Worm (Caenorhabditis elegans) whole organism, midembryonic: ENCODE measurements around the gene C24B9.3.

Source experiments
- T22C8.4 ChIP-seq: fragments of 200-800 bp; sonication (Bioruptor generic); IDR thresholded peaks from 2 replicates; pipeline ENCODE4 v1.3.6; 2022; ENCODE audit warnings: missing genetic modification characterization, missing compliant biosample characterization
- cog-1 ChIP-seq: sonication (generic microtip); optimal IDR thresholded peaks from 2 replicates; lab custom pipeline; 2016; ENCODE audit warnings: missing genetic modification characterization, missing compliant biosample characterization
- flt-1 ChIP-seq: fragments of 200-800 bp; sonication (Bioruptor generic); IDR thresholded peaks from 2 replicates; pipeline ENCODE4 v1.3.6; 2022; ENCODE audit warnings: missing genetic modification characterization, missing compliant biosample characterization
- klf-2 ChIP-seq: fragments of 200-800 bp; sonication (Bioruptor generic); conservative IDR thresholded peaks from 2 replicates; pipeline ENCODE4 v1.3.6; 2022; ENCODE audit warnings: missing genetic modification reagents, missing genetic modification characterization, missing compliant biosample characterization
- med-1 ChIP-seq: sonication (generic microtip); optimal IDR thresholded peaks from 2 replicates; lab custom pipeline; 2017; ENCODE audit warnings: missing genetic modification characterization, mild to moderate bottlenecking, missing compliant biosample characterization, antibody characterized with exemption, missing genetic modification reagents; ENCODE audit not compliant: insufficient read depth
- ref-1 ChIP-seq: fragments of 200-800 bp; sonication (Bioruptor generic); conservative IDR thresholded peaks from 2 replicates; pipeline ENCODE4 v1.3.6; 2022; ENCODE audit warnings: missing genetic modification reagents, missing genetic modification characterization, missing compliant biosample characterization
- tab-1 ChIP-seq: fragments of 200-800 bp; sonication (Bioruptor generic); IDR thresholded peaks from 2 replicates; pipeline ENCODE4 v1.3.6; 2022; ENCODE audit warnings: missing genetic modification characterization, missing compliant biosample characterization
- ztf-23 ChIP-seq: fragments of 200-800 bp; sonication (Bioruptor generic); IDR thresholded peaks from 2 replicates; pipeline ENCODE4 v1.3.6; 2022; ENCODE audit warnings: missing genetic modification reagents, missing genetic modification characterization, missing compliant biosample characterization
- ztf-29 ChIP-seq: fragments of 200-800 bp; sonication (Bioruptor generic); IDR thresholded peaks from 2 replicates; pipeline ENCODE4 v1.3.6; 2022; ENCODE audit warnings: missing genetic modification reagents, missing genetic modification characterization, missing compliant biosample characterization

The C24B9.3 gene

ce11 chrV:2739607-2740006 is 28.2 kb upstream of the C24B9.3 start:
- TF ChIP-seq med-1 (GFP tag; lab: Kevin White, UChicago), result no peak
- TF ChIP-seq flt-1 (GFP tag; lab: Robert Waterston, UW), result 0 out of 2 replicates have a peak, but pooled peaks have one; percentile 14
- TF ChIP-seq cog-1 (tag; lab: Kevin White, UChicago), result no peak
- TF ChIP-seq klf-2 (GFP tag; lab: Robert Waterston, UW), result no peak
- no peak for TF ChIP-seq tab-1 (GFP tag; lab: Robert Waterston, UW)
- TF ChIP-seq ztf-29, result no peak

ce11 chrV:2738174-2738573 is 26.8 kb upstream of the C24B9.3 start, which contains the start of gene srg-56:
Gene srg-56, minus strand, starts transcription at chrV:2738274.
- TF ChIP-seq flt-1 (GFP tag; lab: Robert Waterston, UW) (no peak), ztf-29 (no peak), ztf-23 (GFP tag; lab: Robert Waterston, UW) (no peak), tab-1 (GFP tag; lab: Robert Waterston, UW) (no peak), T22C8.4 (GFP tag; lab: Robert Waterston, UW) (no peak), ref-1 (GFP tag; lab: Robert Waterston, UW) (no peak), med-1 (GFP tag; lab: Kevin White, UChicago) (no peak), cog-1 (tag; lab: Kevin White, UChicago) (no peak), klf-2 (GFP tag; lab: Robert Waterston, UW) (no peak)

DNA sequence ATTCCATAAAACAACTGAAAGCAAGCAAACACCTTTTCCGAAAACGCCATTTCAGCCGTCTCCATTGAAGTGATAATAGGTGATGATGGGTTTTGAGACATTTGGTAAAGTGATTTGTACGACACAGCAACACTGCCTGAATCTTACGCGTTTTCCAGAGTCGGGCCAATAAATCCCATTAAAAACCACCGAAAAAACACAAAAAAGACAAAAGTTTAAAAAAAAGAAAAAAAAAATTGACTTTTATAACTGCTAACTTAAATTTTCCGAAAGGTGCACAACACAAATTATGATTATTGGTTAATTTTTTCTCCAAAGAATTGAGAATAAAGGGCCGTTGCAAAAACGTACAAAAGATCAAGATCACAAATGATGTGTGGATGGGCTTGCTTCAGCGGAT is 23.0 kb upstream of the C24B9.3 start, which contains the start of gene srg-57:
Gene srg-57, minus strand, starts transcription at position 101 of the 400 bp plus-strand sequence.
- TF ChIP-seq med-1 (GFP tag; lab: Kevin White, UChicago) (no peak), klf-2 (GFP tag; lab: Robert Waterston, UW) (no peak), T22C8.4 (GFP tag; lab: Robert Waterston, UW) (no peak), ztf-23 (GFP tag; lab: Robert Waterston, UW) (no peak), flt-1 (GFP tag; lab: Robert Waterston, UW) (no peak), cog-1 (tag; lab: Kevin White, UChicago) (no peak)

DNA sequence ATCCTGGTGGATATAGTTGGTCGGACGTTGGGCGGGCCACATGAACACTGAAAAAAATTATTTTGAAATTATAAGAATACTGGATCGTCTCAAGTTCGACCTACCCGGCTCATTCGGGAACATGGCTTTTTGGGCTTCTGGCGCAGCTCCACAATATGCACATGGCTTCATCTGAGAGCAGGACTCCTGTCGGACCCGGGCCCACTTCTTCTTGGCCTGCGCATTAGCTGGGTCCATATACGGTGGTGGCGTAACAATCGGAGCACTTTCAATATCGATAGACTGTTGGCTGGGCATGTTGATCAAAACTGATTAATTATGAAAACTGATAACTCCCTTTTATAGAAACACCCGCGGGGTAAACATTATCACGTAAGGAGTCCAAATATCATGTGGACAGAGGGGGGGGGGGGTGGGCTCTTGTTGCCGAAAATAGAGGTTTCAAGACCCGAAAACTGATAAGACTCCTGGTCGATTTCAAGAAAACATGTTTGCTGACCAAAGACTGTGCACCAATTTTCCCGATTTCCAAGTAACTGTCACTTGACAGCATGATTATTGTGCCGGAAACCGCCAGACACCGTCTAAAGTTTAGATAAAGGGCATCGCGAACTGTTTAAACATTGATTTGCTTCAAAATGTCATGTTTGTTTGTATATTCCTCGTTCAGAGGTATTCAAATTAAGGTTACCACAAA is 19.5 kb upstream of the C24B9.3 start, which contains the start of gene dod-3:
Gene dod-3, minus strand, starts transcription at position 315 of the 697 bp plus-strand sequence.
- no peak for TF ChIP-seq ref-1 (GFP tag; lab: Robert Waterston, UW)
- TF ChIP-seq flt-1 (GFP tag; lab: Robert Waterston, UW), result no peak
- TF ChIP-seq med-1 (GFP tag; lab: Kevin White, UChicago), result no peak
- TF ChIP-seq klf-2 (GFP tag; lab: Robert Waterston, UW), result no peak
- no peak for TF ChIP-seq T22C8.4 (GFP tag; lab: Robert Waterston, UW)
- TF ChIP-seq ztf-29, result no peak

ce11 chrV:2728236-2728635 is 16.8 kb upstream of the C24B9.3 start, which contains the start of gene str-33:
Gene str-33, plus strand, starts transcription at chrV:2728536.
- TF ChIP-seq T22C8.4 (GFP tag; lab: Robert Waterston, UW), result no peak
- no peak for TF ChIP-seq tab-1 (GFP tag; lab: Robert Waterston, UW)
- TF ChIP-seq flt-1 (GFP tag; lab: Robert Waterston, UW), result no peak
- TF ChIP-seq ztf-23 (GFP tag; lab: Robert Waterston, UW), result no peak
- TF ChIP-seq ztf-29, result no peak

DNA sequence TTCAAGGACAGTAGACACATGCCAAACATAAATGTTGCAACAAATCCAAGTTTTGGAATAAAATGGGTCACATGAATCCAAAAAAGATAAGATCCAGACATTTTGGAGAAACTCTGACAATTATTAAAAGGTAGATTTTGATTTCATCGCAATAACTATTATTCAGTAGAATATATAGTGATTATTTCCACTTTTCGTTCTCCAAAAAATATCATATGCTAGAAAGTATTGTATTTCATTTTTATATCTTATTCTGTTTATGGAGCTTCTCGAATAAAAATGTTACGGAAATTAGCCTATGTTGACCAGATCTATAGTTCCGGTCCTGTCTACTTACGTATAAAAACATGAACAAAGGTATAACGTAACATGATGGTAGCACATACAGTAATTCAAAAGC is 15.7 kb upstream of the C24B9.3 start, which contains the start of gene str-13:
Gene str-13, minus strand, starts transcription at position 101 of the 400 bp plus-strand sequence.
- TF ChIP-seq T22C8.4 (GFP tag; lab: Robert Waterston, UW) (no peak), ztf-23 (GFP tag; lab: Robert Waterston, UW) (no peak), med-1 (GFP tag; lab: Kevin White, UChicago) (no peak), cog-1 (tag; lab: Kevin White, UChicago) (no peak), flt-1 (GFP tag; lab: Robert Waterston, UW) (no peak), ref-1 (GFP tag; lab: Robert Waterston, UW) (no peak), ztf-29 (no peak), klf-2 (GFP tag; lab: Robert Waterston, UW) (no peak), tab-1 (GFP tag; lab: Robert Waterston, UW) (no peak)

DNA sequence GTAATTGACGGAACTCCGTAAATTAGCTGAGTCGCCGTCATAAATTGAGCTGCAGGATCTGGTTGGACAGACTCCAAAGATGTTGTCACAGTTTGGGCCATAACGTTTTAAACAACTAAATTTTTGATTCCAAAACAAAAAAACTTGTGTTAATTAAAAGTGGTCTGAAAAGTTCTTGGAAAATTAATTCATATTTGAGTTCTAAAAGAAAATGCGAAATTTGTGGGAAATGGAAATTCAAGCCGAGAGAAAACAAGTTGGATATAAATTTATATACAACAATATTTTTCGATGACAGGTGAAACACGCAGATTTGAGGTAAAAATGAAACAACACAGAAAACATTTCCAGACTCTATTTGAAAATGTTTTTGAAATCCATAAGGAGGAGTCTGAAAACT is 13.8 kb upstream of the C24B9.3 start, which contains the start of gene srg-59:
Gene srg-59, minus strand, starts transcription at position 101 of the 400 bp plus-strand sequence.
- no peak for TF ChIP-seq ztf-29
- no peak for TF ChIP-seq cog-1 (tag; lab: Kevin White, UChicago)
- TF ChIP-seq ztf-23 (GFP tag; lab: Robert Waterston, UW), result no peak
- no peak for TF ChIP-seq med-1 (GFP tag; lab: Kevin White, UChicago)
- TF ChIP-seq klf-2 (GFP tag; lab: Robert Waterston, UW), result no peak
- no peak for TF ChIP-seq ref-1 (GFP tag; lab: Robert Waterston, UW)
- no peak for TF ChIP-seq tab-1 (GFP tag; lab: Robert Waterston, UW)
- TF ChIP-seq T22C8.4 (GFP tag; lab: Robert Waterston, UW), result no peak
- no peak for TF ChIP-seq flt-1 (GFP tag; lab: Robert Waterston, UW)

- TF ChIP-seq ref-1 (GFP tag; lab: Robert Waterston, UW) (no peak), med-1 (GFP tag; lab: Kevin White, UChicago) (no peak), klf-2 (GFP tag; lab: Robert Waterston, UW) (no peak), ztf-29 (no peak), T22C8.4 (GFP tag; lab: Robert Waterston, UW) (no peak), ztf-23 (GFP tag; lab: Robert Waterston, UW) (no peak), tab-1 (GFP tag; lab: Robert Waterston, UW) (no peak), cog-1 (tag; lab: Kevin White, UChicago) (no peak), flt-1 (GFP tag; lab: Robert Waterston, UW) (no peak)
Measured at ce11 chrV:2722555-2722954, 11.2 kb upstream of the C24B9.3 start, which contains the start of gene srg-60. Gene srg-60, minus strand, starts transcription at chrV:2722655.

ce11 chrV:2720763-2721162 is 9.4 kb upstream of the C24B9.3 start, which contains the start of gene srt-27:
Gene srt-27, minus strand, starts transcription at chrV:2720863.
- TF ChIP-seq ztf-29, result no peak
- TF ChIP-seq cog-1 (tag; lab: Kevin White, UChicago), result no peak
- TF ChIP-seq med-1 (GFP tag; lab: Kevin White, UChicago), result no peak
- TF ChIP-seq ztf-23 (GFP tag; lab: Robert Waterston, UW), result no peak
- no peak for TF ChIP-seq T22C8.4 (GFP tag; lab: Robert Waterston, UW)
- no peak for TF ChIP-seq ref-1 (GFP tag; lab: Robert Waterston, UW)
- no peak for TF ChIP-seq flt-1 (GFP tag; lab: Robert Waterston, UW)
- TF ChIP-seq klf-2 (GFP tag; lab: Robert Waterston, UW), result no peak
